Worm (Caenorhabditis elegans) whole organism, young adult: ENCODE data around the gene grl-2.

Experiments
- B0035.1 ChIP-seq: sonication (generic microtip); optimal IDR thresholded peaks from 2 replicates; lab custom pipeline; 2016; ENCODE audit warnings: missing genetic modification characterization, mild to moderate bottlenecking, missing compliant biosample characterization, missing genotype, missing genetic modification reagents
- F57C9.4 ChIP-seq: sonication (generic microtip); optimal IDR thresholded peaks from 2 replicates; lab custom pipeline; 2017; ENCODE audit warnings: mild to moderate bottlenecking, missing genetic modification characterization, missing compliant biosample characterization
- ZK185.1 ChIP-seq: sonication (generic microtip); optimal IDR thresholded peaks from 2 replicates; lab custom pipeline; 2016; ENCODE audit warnings: mild to moderate bottlenecking, missing genetic modification characterization, missing compliant biosample characterization; ENCODE audit not compliant: poor library complexity, severe bottlenecking
- egl-18 ChIP-seq: fragments of 200-800 bp; sonication (Bioruptor generic); IDR thresholded peaks from 2 replicates; pipeline ENCODE4 v1.3.6; 2022; ENCODE audit warnings: missing genetic modification reagents, missing genetic modification characterization, missing compliant biosample characterization
- him-1 ChIP-seq: sonication (generic microtip); optimal IDR thresholded peaks from 2 replicates; lab custom pipeline; 2016; ENCODE audit warnings: missing genotype, missing genetic modification reagents, missing genetic modification characterization, missing compliant biosample characterization
- hlh-26 ChIP-seq: fragments of 200-800 bp; sonication (Bioruptor generic); conservative IDR thresholded peaks from 2 replicates; pipeline ENCODE4 v1.3.6; 2022; ENCODE audit warnings: missing genetic modification reagents, missing genetic modification characterization, missing compliant biosample characterization

DNA sequence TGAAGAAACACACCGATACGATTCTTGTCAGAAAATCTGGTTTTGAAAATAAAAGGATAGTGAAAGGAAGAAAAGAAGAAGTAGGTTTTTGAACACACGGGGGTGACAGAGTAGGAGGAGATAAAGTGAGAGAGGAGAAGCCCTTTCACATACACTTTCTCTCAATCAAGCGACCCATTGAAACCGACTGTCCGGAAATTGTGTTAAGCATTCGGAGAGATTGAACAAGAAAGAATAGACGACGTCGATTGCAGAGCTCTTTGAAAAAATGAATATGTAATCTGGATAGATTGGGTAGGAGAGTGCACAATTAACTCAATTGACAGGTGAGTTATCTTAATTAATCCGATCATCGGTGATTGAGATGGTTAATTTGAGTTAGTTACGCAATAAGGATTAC is 43.6 kb upstream of the grl-2 start:
- TF ChIP-seq ZK185.1 (tag; lab: Kevin White, UChicago) (no peak), him-1 (tag; lab: Kevin White, UChicago) (no peak), F57C9.4 (tag; lab: Kevin White, UChicago) (no peak), B0035.1 (tag; lab: Kevin White, UChicago) (no peak), egl-18 (no peak), hlh-26 (no peak)
